Fruit fly (Drosophila melanogaster): ENCODE data around the gene CG7384.
A peak's percentile ranks its signal among the peaks of the same experiment; 100 is the strongest.

CG7384 gene

DNA sequence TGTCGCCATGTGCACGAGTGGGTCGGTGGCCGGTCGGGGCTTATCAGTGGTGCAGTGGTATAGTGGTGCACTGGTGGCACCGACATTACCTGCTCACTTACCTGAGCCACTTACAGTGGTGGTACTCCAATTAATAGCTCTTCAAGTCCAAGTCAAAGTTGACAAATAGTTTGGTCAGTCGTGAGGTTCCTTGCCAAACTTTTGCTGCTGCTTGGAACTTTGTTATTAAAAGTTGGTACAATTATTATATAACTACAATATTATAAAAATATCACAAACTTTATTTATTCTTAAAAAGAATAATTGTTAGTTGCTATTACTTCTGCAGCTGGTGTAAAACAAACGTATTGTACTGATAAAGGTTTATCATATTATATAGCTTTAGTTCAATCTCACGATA, 33.7 kb upstream of the CG7384 start:
- TF ChIP-seq rn (GFP tag; IDR thresholded peaks at IDR 0.05) (no peak), EcR (GFP tag; optimal IDR thresholded peaks at IDR 0.05) (no peak), Pif1B (GFP tag; optimal IDR thresholded peaks at IDR 0.05) (no peak), CG9948 (tag; optimal IDR thresholded peaks at IDR 0.05) (no peak), CG14655 (GFP tag; optimal IDR thresholded peaks at IDR 0.05) (no peak), CG10348 (GFP tag; IDR thresholded peaks at IDR 0.05) (no peak), Pif1A (GFP tag; optimal IDR thresholded peaks at IDR 0.05) (no peak), CG8159 (tag; optimal IDR thresholded peaks at IDR 0.05) (no peak), CG13204 (GFP tag; optimal IDR thresholded peaks at IDR 0.05) (no peak), fd96Ca (GFP tag; IDR thresholded peaks at IDR 0.05) (no peak)

- TF ChIP-seq CG8159 (tag; optimal IDR thresholded peaks at IDR 0.05) (peak; percentile 23), CG9948 (tag; optimal IDR thresholded peaks at IDR 0.05) (no peak)
Observed at dm6 chr2L:10543048-10543752, 32.9 kb upstream of the CG7384 start.

dm6 chr2L:10539360-10539759, 29.1 kb upstream of the CG7384 start:
- TF ChIP-seq CG10348 (GFP tag; IDR thresholded peaks at IDR 0.05) (no peak), CG14655 (GFP tag; optimal IDR thresholded peaks at IDR 0.05) (no peak), Ets98B (GFP tag; IDR thresholded peaks at IDR 0.05) (no peak), gl (tag; optimal IDR thresholded peaks at IDR 0.05) (no peak), CG15710 (tag; optimal IDR thresholded peaks at IDR 0.05) (no peak), Pif1A (GFP tag; optimal IDR thresholded peaks at IDR 0.05) (no peak), CG12605 (GFP tag; IDR thresholded peaks at IDR 0.05) (no peak), rn (GFP tag; IDR thresholded peaks at IDR 0.05) (no peak), CG9948 (tag; optimal IDR thresholded peaks at IDR 0.05) (no peak), Snoo (tag; optimal IDR thresholded peaks at IDR 0.05) (no peak), CG13204 (GFP tag; optimal IDR thresholded peaks at IDR 0.05) (no peak), D1 (tag; optimal IDR thresholded peaks at IDR 0.05) (no peak), CG34367 (tag; optimal IDR thresholded peaks at IDR 0.05) (no peak), CG8159 (tag; optimal IDR thresholded peaks at IDR 0.05) (no peak), CG17806 (tag; optimal IDR thresholded peaks at IDR 0.05) (no peak), CG32121 (GFP tag; IDR thresholded peaks at IDR 0.05) (no peak), Pif1B (GFP tag; optimal IDR thresholded peaks at IDR 0.05) (no peak), fd96Ca (GFP tag; IDR thresholded peaks at IDR 0.05) (no peak), EcR (GFP tag; optimal IDR thresholded peaks at IDR 0.05) (no peak), CG8301 (tag; optimal IDR thresholded peaks at IDR 0.05) (no peak)

DNA sequence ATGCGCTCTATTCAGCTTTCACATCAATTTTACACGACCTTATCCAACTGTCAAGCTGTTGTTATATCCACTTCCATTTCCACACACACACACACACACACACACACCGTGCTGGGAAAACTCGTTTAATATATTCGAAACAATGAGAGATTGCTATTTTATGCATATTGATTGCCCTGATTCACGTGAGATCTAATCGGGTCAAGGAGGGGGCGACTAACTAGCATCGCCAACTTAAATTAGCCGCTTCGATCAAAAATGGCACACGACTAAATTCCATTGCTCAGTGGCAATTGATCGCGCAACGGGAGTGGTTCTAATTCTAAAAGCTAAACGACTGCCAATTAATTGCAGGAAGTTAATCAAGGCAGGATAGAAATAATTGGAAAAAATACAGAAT, 23.8 kb upstream of the CG7384 start, which contains the start of gene CG18302:
Gene CG18302, plus strand, starts transcription at position 301 of the 400 bp plus-strand sequence.
- TF ChIP-seq CG15710 (tag; optimal IDR thresholded peaks at IDR 0.05): no peak
- no peak for TF ChIP-seq CG17806 (tag; optimal IDR thresholded peaks at IDR 0.05)
- TF ChIP-seq gl (tag; optimal IDR thresholded peaks at IDR 0.05): no peak
- no peak for TF ChIP-seq Ets98B (GFP tag; IDR thresholded peaks at IDR 0.05)

dm6 chr2L:10531521-10531920, 21.3 kb upstream of the CG7384 start, which contains the start of gene CG18301:
Gene CG18301, plus strand, starts transcription at chr2L:10531821.
- no peak for TF ChIP-seq D1 (tag; optimal IDR thresholded peaks at IDR 0.05)
- no peak for TF ChIP-seq CG32121 (GFP tag; IDR thresholded peaks at IDR 0.05)
- no peak for TF ChIP-seq Pif1A (GFP tag; optimal IDR thresholded peaks at IDR 0.05)
- no peak for TF ChIP-seq CG8301 (tag; optimal IDR thresholded peaks at IDR 0.05)
- TF ChIP-seq Pif1B (GFP tag; optimal IDR thresholded peaks at IDR 0.05): no peak

DNA sequence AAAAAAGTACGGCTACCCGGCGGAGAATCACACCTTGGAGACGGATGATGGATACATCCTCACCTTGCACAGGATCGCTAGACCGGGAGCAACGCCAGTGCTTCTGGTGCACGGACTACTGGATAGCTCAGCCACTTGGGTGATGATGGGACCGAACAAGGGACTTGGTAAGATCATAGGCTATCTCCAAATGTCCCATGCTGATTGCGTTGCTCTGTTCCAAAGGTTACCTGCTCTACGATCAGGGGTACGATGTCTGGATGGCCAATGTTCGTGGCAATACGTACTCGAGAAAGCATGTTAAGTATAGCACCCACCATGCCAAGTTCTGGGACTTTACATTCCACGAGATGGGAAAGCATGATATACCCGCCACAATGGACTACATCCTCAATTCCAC, 19.8 kb upstream of the CG7384 start:
- TF ChIP-seq fd96Ca (GFP tag; IDR thresholded peaks at IDR 0.05) (no peak), rn (GFP tag; IDR thresholded peaks at IDR 0.05) (no peak), CG8301 (tag; optimal IDR thresholded peaks at IDR 0.05) (no peak), CG8159 (tag; optimal IDR thresholded peaks at IDR 0.05) (no peak), CG12605 (GFP tag; IDR thresholded peaks at IDR 0.05) (no peak), CG15710 (tag; optimal IDR thresholded peaks at IDR 0.05) (no peak), CG32121 (GFP tag; IDR thresholded peaks at IDR 0.05) (no peak), CG14655 (GFP tag; optimal IDR thresholded peaks at IDR 0.05) (no peak), Snoo (tag; optimal IDR thresholded peaks at IDR 0.05) (no peak), CG13204 (GFP tag; optimal IDR thresholded peaks at IDR 0.05) (no peak), CG4496 (GFP tag; IDR thresholded peaks at IDR 0.05) (no peak), Ets98B (GFP tag; IDR thresholded peaks at IDR 0.05) (no peak)

dm6 chr2L:10528984-10529383, 18.7 kb upstream of the CG7384 start:
- TF ChIP-seq Snoo (tag; optimal IDR thresholded peaks at IDR 0.05) (no peak), CG14655 (GFP tag; optimal IDR thresholded peaks at IDR 0.05) (no peak), D1 (tag; optimal IDR thresholded peaks at IDR 0.05) (no peak), Pif1B (GFP tag; optimal IDR thresholded peaks at IDR 0.05) (no peak), gl (tag; optimal IDR thresholded peaks at IDR 0.05) (no peak), CG8159 (tag; optimal IDR thresholded peaks at IDR 0.05) (no peak), Ets98B (GFP tag; IDR thresholded peaks at IDR 0.05) (no peak), CG4496 (GFP tag; IDR thresholded peaks at IDR 0.05) (no peak), CG9948 (tag; optimal IDR thresholded peaks at IDR 0.05) (no peak), fd96Ca (GFP tag; IDR thresholded peaks at IDR 0.05) (no peak), CG32121 (GFP tag; IDR thresholded peaks at IDR 0.05) (no peak), rn (GFP tag; IDR thresholded peaks at IDR 0.05) (no peak), CG10348 (GFP tag; IDR thresholded peaks at IDR 0.05) (no peak), CG12605 (GFP tag; IDR thresholded peaks at IDR 0.05) (no peak), CG8301 (tag; optimal IDR thresholded peaks at IDR 0.05) (no peak)
